Fruit fly (Drosophila melanogaster) Kc167 (cell line): ENCODE measurements around the gene eIF4H2.

Source experiments
- Myc ChIP-seq: fragments of >200 bp; optimal IDR thresholded peaks from 2 replicates; lab custom pipeline; 2017; ENCODE audit warnings: missing external identifiers
- Sin3A ChIP-seq: fragments of >200 bp; optimal IDR thresholded peaks from 2 replicates; lab custom pipeline; 2018; ENCODE audit warnings: missing external identifiers
- h ChIP-seq: fragments of >200 bp; optimal IDR thresholded peaks from 3 replicates; lab custom pipeline; 2018; ENCODE audit warnings: missing external identifiers
- insv ChIP-seq: fragments of >200 bp; optimal IDR thresholded peaks from 3 replicates; lab custom pipeline; 2018; ENCODE audit warnings: missing external identifiers
- psq ChIP-seq: fragments of >200 bp; optimal IDR thresholded peaks from 2 replicates; lab custom pipeline; 2017; ENCODE audit warnings: missing external identifiers
- ttk ChIP-seq: sonication (Bioruptor generic); optimal IDR thresholded peaks from 2 replicates; lab custom pipeline; 2017; ENCODE audit warnings: missing external identifiers

Gene eIF4H2

DNA sequence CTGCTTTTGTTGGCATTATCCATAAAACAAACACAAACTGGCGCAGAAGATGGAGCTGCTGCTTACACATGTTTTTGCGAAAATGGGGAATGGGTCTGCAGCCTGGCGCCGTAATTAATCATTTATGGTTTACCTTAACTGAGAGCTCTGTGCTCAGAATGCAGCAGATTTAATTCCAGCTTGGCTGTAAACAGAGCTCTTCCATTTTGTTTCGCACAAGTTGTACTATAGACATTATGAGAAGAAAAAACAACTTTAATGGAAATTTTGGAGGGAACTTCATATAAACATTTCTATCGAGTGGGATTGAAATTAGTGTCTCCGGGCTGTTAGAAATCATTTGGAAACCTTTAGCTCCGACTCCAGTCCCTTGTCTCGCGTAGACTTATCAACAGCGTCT lies at the start of gene eIF4H2:
Gene eIF4H2, plus strand, starts transcription at position 301 of the 400 bp plus-strand sequence.
- TF ChIP-seq insv (lab: Kevin White, UChicago) (no peak), psq (lab: Kevin White, UChicago) (no peak), ttk (lab: Kevin White, UChicago) (no peak), h (lab: Kevin White, UChicago) (no peak), Myc (no peak), Sin3A (lab: Kevin White, UChicago) (no peak)

dm6 chr3R:30689653-30690052 lies 36.2 kb upstream of the eIF4H2 start:
- TF ChIP-seq insv (lab: Kevin White, UChicago), result no peak
- TF ChIP-seq Myc, result no peak
- TF ChIP-seq h (lab: Kevin White, UChicago), result no peak

DNA sequence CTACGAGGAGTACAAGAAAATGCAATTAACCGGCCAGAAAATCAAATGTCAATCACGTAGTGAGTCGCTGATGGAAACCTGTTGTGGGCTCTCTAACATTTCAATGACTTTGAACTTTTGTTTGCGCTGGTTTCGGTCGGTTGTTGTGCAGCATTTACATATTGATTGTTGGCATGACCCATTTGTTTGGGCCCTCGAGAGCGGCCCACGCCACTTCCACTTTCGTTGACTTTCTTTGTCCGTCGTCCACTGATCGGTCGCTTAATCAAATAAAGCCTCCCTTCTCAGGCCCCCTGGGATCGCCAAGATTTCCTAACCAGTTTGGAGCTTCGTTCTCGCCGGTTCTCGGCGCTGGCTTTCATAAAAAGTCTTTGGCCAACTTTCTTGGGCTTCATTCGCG lies 35.6 kb upstream of the eIF4H2 start, which contains the start of gene Spn100A:
Gene Spn100A, plus strand, starts transcription at position 392 of the 400 bp plus-strand sequence.
- TF ChIP-seq psq (lab: Kevin White, UChicago), result no peak
- TF ChIP-seq h (lab: Kevin White, UChicago), result no peak
- no peak for TF ChIP-seq Sin3A (lab: Kevin White, UChicago)
- no peak for TF ChIP-seq ttk (lab: Kevin White, UChicago)

- no peak for TF ChIP-seq ttk (lab: Kevin White, UChicago)
- no peak for TF ChIP-seq Sin3A (lab: Kevin White, UChicago)
- no peak for TF ChIP-seq h (lab: Kevin White, UChicago)
- TF ChIP-seq psq (lab: Kevin White, UChicago), result no peak
- no peak for TF ChIP-seq insv (lab: Kevin White, UChicago)
- TF ChIP-seq Myc, result no peak
Measured at dm6 chr3R:30695398-30695797, 30.5 kb upstream of the eIF4H2 start, which contains the start of gene CG12069. Gene CG12069, minus strand, starts transcription at chr3R:30695498.

DNA sequence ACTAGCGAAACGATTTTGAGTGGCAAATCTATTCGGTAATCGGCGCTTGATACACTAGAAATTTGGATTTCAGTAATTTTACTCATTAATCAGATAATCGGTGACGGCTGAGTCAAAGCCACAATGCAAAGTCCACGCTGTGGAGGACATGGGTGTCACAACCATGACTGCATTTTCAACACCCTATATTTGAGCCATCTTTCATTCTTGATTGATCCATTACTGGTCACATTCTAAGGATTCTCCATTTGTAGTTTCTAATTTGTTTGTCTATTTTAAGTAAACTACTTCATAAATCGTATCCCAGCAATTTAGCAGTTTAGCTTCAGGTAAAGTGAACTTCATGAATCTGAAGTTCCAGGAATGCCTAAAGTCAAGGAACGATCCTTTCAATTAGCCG lies 28.8 kb upstream of the eIF4H2 start, which contains the start of gene Pka-C2:
Gene Pka-C2, minus strand, starts transcription at position 101 of the 400 bp plus-strand sequence.
- TF ChIP-seq insv (lab: Kevin White, UChicago), result no peak
- no peak for TF ChIP-seq Sin3A (lab: Kevin White, UChicago)
- no peak for TF ChIP-seq h (lab: Kevin White, UChicago)
- TF ChIP-seq ttk (lab: Kevin White, UChicago), result no peak
- no peak for TF ChIP-seq psq (lab: Kevin White, UChicago)
- no peak for TF ChIP-seq Myc

- TF ChIP-seq Sin3A (lab: Kevin White, UChicago) (no peak), Myc (no peak), insv (lab: Kevin White, UChicago) (no peak), psq (lab: Kevin White, UChicago) (no peak), ttk (lab: Kevin White, UChicago) (no peak), h (lab: Kevin White, UChicago) (no peak)
Measured at dm6 chr3R:30699165-30699564, 26.7 kb upstream of the eIF4H2 start.

dm6 chr3R:30706021-30706420 lies 19.9 kb upstream of the eIF4H2 start, which contains the start of gene CG31010:
Gene CG31010, minus strand, starts transcription at chr3R:30706121.
- TF ChIP-seq Sin3A (lab: Kevin White, UChicago) (no peak), insv (lab: Kevin White, UChicago) (no peak), h (lab: Kevin White, UChicago) (no peak), Myc (no peak), psq (lab: Kevin White, UChicago) (no peak), ttk (lab: Kevin White, UChicago) (no peak)

DNA sequence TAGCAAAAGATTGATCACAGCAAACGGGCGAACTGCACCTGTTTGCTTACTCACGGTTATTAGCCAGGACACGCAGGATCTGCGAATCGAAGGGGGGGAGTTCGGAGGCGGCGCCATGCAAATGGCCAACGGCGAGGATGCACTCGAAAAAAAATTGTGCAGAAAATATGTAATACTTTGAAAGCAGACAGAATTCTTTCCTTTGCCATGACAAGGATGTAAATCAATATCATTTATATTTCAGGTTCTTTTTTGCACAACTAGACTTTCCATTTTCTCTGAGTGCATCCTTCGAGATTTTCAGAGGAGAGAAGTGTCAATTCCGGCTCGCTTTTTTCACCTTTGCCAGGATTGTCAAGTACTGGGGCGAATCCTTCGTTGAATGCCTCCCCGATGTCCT lies 16.6 kb upstream of the eIF4H2 start:
- TF ChIP-seq Sin3A (lab: Kevin White, UChicago) (no peak), insv (lab: Kevin White, UChicago) (no peak), h (lab: Kevin White, UChicago) (no peak), psq (lab: Kevin White, UChicago) (no peak), ttk (lab: Kevin White, UChicago) (no peak)

- TF ChIP-seq h (lab: Kevin White, UChicago), result no peak
- TF ChIP-seq insv (lab: Kevin White, UChicago), result no peak
- no peak for TF ChIP-seq psq (lab: Kevin White, UChicago)
Measured at dm6 chr3R:30710442-30710841, 15.4 kb upstream of the eIF4H2 start.

dm6 chr3R:30714395-30714794 lies 11.5 kb upstream of the eIF4H2 start:
- TF ChIP-seq ttk (lab: Kevin White, UChicago), result no peak
- no peak for TF ChIP-seq h (lab: Kevin White, UChicago)
- TF ChIP-seq Sin3A (lab: Kevin White, UChicago), result no peak

DNA sequence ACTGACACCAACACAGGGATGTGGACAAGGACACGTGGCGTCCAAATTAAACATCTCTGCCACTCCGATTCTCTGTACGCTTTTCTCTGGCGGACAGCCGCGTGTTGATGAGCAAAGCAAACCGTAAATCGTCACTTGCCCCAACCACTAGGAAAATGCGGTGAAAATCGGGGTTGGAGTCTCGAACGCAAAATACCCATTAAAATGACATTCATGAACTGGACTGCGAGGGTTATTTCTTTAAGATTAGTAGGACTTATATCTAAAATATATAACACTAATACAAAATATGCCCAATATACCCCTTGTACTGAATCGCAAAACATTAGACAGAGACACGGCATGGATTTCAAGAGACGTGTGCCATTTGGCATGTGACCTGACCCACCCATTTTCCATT lies 7.4 kb upstream of the eIF4H2 start:
- no peak for TF ChIP-seq ttk (lab: Kevin White, UChicago)

DNA sequence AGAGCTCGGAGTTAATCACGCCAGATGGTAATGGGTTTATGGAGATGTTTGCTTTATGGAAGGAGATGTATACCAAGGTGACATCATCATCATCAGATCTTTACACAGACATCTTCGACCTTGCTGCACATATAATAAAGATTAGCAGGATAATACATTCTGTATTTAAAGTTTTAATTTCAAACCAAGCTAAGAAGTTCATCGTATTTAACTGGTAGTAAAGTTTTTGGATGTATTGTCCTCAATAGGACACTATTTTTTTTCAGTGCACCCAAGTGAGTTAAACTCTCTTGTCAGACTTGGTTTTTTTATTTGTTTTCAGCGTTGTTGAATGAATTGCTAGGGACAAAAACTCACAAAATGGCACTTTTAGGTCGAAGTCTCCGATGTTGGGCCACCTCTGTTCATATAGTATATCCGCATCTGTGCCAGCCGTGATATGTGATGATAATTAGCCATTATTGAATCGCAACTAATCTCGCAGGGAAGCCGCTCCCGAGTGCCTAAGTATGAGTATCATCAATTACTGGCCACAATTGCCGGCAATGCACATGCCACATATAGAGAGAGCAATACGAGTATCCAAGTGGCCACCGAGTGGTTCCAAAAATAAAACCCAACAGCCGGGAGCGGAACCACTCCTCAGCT lies 4.5 kb upstream of the eIF4H2 start:
- TF ChIP-seq h (lab: Kevin White, UChicago) (no peak), psq (lab: Kevin White, UChicago) (no peak), Sin3A (lab: Kevin White, UChicago) (no peak), Myc (no peak), ttk (lab: Kevin White, UChicago) (no peak), insv (lab: Kevin White, UChicago) (no peak)

dm6 chr3R:30722374-30722773 lies 3.5 kb upstream of the eIF4H2 start:
- TF ChIP-seq psq (lab: Kevin White, UChicago) (no peak), insv (lab: Kevin White, UChicago) (no peak), ttk (lab: Kevin White, UChicago) (no peak), Myc (no peak), Sin3A (lab: Kevin White, UChicago) (no peak)
